Fruit fly (Drosophila melanogaster) S2 (cell line): Measurements from ENCODE around the gene CG10866.

Experiments
- CG8478 ChIP-seq: fragments of >200 bp; optimal IDR thresholded peaks from 2 replicates; lab custom pipeline; 2018
- CTCF ChIP-seq, 2 experiments: fragments of >200 bp; optimal IDR thresholded peaks; 2 replicates each; lab custom pipeline; 2018

Gene CG10866

DNA sequence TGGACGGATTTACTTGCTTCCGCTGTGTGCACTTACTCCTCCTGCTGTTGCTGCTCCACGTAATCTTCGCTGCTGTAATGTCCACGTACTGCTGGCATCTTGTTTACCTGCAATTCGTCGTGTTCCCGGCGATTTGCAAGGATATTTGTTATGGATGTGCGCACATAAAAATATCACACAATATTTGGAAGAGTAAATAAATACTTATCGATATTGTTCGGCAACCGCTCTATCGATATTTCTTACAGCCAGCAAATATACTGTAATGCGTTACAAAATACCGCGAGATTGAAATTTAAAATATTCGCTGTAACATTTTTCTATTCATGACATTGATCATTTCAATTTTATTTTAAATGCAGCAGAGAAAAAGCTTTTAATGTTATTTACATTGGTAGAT lies at the start of gene CG10866:
TSS of gene CG10866 (minus strand) at position 187 of the 400 bp plus-strand sequence.
- TF ChIP-seq CG8478 (lab: Kevin White, UChicago): no peak
- TF ChIP-seq CTCF (optimal IDR thresholded peaks at IDR 0.05; lab: Kevin White, UChicago): no peak

DNA sequence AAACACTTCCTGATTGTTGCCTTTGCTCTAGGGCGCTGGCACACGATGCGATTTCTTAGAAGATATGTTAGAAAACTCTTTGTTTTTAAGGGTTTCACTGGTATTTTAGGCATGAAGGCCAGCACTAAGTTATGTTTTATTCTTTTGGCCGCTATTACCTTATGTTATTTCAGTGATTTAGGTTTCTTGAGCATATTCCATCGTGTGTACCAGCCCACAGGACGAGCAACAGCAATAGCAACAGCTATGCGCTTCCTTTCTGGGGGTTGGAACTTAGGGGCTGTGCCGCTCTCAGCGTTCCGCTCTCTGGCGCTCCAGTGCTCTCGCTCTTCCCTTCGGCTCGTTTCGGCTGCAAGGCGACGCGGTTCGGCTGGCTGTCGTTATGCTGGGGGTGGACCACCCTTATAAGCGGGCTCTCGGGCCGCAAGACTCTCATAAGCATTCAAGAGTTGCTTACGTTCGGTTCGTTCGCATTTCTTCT lies 45.7 kb upstream of the CG10866 start, which contains the start of gene scrt:
TSS of gene scrt (plus strand) at position 431 of the 481 bp plus-strand sequence.
- TF ChIP-seq CG8478 (lab: Kevin White, UChicago) (no peak), CTCF (optimal IDR thresholded peaks at IDR 0.05; lab: Kevin White, UChicago) (no peak)

DNA sequence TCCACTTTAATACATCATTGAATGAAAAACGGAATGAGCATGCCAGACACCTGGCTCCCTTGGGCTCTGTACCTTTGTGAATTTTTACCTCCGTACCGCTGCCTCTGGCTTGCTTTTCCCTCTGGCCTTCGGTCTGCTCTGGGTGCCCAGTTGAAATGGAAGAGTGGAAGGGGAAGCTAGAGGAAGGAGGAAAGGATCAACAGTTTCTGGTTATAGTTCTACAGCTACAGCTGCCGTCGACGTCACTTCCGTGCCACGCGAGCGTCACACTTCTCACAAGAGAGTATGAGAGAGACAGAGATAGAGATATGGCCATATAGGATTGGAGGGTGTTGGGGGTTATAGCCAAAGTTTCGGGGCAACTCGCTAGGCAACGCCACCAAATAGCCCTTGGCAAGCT lies 42.2 kb upstream of the CG10866 start:
- TF ChIP-seq CTCF (optimal IDR thresholded peaks at IDR 0.05; lab: Kevin White, UChicago) (no peak), CG8478 (lab: Kevin White, UChicago) (no peak)

DNA sequence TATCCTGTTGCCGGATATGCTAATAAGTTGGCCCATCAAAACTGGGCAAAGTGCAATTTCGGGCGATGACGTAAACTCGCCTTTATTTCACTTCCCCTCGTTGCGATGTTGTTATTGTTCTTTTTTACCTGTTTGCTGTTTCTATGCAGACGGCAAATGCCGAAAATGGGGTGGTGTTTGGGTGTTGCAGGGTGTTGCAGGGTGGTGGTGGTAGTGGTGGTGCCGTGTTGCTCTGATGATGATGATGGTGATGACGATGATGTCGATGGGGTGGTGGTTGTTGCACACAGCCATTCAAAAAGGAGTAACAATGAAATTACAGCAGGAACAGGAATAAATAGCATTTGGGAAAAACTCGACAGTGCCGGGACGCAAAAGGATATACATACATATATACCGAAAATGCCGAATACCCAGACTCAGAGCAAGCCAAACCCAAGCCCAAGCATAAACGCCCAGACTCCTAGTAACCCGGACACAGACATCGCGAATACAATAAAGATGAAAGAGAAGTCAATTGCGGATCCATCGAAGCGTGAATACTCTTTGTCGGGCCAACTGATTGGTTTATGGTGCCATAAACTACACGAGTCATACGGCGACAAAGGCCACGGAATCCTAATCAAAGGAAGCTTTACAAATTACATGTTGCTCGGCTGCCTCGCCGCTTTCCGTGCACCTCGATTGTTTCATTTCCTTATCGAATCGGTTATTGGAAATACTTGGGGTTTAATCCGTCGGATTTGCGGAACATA lies 41.1 kb upstream of the CG10866 start:
- TF ChIP-seq CTCF (optimal IDR thresholded peaks at IDR 0.05; lab: Kevin White, UChicago): no peak
- no peak for TF ChIP-seq CG8478 (lab: Kevin White, UChicago)

DNA sequence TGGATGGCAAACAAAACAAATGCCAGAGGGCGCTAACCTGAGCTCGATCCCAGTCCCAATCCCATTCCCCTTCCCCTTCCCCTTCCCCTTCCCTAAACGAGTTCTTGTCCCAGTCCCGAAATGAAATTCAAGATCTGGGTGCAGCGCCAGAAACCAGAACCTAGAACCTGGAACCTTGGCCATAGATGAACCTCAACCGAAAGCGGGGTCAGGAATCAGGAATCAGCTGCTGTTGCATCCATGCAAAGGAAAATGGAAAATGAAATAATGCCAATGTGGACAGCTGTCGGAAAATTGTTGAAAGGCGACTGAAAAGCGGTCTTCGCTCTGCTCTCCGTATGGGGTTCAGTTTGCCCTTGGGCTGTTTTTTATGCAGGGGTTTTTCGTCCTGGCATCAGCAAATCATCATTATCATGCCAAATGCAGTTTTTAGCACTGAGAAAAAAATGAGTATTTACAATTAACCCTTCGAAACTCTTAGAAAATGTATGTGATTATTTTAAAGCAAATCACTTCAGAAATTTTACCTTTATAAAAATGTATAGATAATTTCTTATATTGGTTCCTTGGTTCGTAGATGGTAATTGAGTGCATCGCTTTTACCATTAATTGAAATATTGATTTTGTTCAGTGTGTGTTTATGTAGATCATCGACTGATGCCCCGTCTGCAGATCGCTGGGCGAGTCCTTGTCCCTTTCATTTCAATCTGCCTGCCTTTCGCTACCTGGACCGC lies 40.0 kb upstream of the CG10866 start:
- TF ChIP-seq CG8478 (lab: Kevin White, UChicago) (no peak), CTCF (optimal IDR thresholded peaks at IDR 0.05; lab: Kevin White, UChicago) (no peak)

DNA sequence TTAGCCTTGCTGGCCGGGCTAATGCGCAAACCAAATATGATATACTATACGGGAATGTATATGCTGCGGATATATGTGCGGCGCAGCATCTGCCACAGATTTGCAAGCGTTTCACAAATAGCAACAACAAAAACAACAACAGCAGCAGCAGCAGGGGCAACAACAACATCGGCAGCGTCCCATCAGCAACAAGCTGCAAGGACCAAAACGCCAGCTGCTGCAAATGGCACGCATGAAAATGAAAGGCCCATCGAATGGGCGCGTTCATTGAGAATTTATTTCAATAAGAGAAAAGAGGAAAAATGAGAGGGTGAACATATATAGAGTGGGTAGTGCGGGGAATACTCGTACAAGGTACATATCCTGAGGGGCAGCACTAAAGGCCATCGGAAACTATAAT lies 38.6 kb upstream of the CG10866 start:
- TF ChIP-seq CG8478 (lab: Kevin White, UChicago) (no peak), CTCF (optimal IDR thresholded peaks at IDR 0.05; lab: Kevin White, UChicago) (no peak)

DNA sequence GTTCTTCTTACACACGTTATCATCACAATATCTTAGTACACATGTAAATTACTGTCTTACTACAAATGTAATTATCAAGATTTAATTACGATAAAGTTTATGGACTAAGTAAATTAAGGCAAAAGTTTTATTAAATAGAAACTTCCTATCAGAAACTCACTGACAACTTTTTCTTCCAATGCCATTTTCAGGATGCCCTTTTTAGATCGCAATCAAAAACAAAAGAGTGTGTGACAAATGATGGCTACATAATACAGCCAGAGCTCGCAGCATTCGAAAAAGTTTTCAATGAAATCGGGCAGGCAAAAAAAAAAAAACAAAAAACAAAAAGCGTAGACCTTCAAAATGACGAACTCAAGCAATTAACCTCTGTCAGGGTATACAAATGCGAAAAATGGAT lies 34.8 kb upstream of the CG10866 start, which contains the start of gene CG43915:
TSS of gene CG43915 (plus strand) at position 301 of the 400 bp plus-strand sequence.
- TF ChIP-seq CTCF (optimal IDR thresholded peaks at IDR 0.05; lab: Kevin White, UChicago) (no peak), CG8478 (lab: Kevin White, UChicago) (no peak)

DNA sequence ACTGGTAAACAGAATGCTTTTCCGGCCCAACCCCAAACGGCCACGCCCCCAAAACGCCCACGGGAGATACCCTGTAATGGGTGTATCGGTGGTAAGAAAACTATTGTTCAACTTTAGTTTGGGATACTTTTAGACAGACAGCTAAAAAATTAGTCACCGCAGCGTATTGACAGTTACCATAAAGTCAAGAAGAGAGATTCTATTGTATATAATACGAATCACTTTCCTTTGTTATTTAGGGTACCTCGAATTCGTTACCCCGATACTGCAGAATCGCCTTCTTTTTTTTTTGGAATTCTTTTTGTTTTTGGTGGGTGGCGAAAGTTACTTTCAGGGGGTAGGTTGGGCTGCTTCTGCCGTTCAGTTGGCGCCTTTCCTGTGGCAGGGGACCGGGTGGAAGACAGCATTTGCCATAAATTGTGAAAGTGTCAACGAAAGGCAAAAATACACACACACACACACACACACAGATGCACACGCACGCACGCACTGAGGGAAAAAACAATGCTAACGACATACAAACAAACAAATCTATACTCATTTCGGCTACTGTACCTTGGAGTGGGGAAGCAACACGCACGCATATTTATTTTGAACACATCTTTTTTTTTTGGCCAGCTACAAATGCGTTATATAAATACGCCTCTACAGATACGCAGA lies 32.7 kb upstream of the CG10866 start:
- TF ChIP-seq CTCF (optimal IDR thresholded peaks at IDR 0.05; lab: Kevin White, UChicago) (no peak), CG8478 (lab: Kevin White, UChicago) (no peak)

DNA sequence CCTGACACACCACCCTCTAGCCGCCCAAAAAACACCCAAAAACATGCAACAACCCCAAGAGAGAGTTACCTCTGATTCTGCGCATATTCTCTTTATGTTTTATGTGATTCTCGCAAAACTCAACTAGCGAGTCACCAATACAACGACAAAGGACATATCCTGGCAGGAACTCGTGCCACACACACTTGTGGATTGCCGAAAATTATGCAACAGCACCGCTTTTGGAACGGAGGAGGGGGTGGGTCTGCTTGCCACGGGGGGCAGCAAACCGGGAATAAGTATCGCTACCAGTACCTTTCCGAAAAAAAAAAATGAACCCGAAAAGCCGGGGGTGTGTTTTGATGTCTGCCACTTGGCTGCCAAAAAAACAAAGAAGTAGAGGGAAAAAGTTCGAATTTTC lies 27.3 kb upstream of the CG10866 start:
- no peak for TF ChIP-seq CTCF (optimal IDR thresholded peaks at IDR 0.05; lab: Kevin White, UChicago)
- TF ChIP-seq CG8478 (lab: Kevin White, UChicago): no peak

DNA sequence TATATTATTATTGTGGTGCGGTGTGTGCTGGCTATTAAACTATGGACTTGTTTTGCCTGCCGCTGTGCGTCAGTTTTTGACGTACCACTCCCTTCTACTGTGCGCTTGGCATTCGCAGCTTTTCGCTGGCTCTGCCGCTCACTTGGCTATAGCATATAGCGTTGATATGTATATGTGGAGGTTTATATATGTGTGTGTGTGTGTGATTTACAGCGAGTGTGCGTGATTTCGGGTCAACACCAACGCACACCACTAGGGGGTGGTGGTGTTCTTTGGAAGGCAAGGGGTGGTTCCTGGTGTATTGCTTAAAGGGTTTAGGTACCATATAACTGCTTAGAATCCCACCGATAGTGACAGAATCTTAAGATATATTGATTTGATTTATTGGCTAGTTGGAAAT lies 26.9 kb upstream of the CG10866 start, which contains the start of gene CG12605:
TSS of gene CG12605 (minus strand) at position 101 of the 400 bp plus-strand sequence.
- TF ChIP-seq CG8478 (lab: Kevin White, UChicago) (no peak), CTCF (optimal IDR thresholded peaks at IDR 0.05; lab: Kevin White, UChicago) (no peak)

DNA sequence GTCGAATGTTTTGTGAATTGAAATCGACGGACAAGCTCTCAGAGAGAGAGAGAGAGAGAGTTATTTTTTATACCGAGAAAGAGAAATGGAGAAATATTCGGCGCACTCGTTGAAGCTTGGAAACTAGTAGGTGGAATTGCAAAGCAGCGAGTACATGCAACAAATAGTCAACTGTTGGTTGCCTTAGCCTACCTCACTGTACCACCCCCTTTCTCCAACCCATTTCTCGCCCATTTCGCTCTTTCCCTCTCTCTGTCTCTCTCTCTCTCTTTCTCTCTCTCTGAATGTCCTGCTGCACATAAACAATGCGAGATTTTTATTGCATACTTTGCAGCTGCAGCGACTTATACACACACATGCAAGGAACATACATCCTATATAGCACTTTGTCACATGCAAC lies 26.2 kb upstream of the CG10866 start:
- TF ChIP-seq CG8478 (lab: Kevin White, UChicago) (no peak), CTCF (optimal IDR thresholded peaks at IDR 0.05; lab: Kevin White, UChicago) (no peak)

DNA sequence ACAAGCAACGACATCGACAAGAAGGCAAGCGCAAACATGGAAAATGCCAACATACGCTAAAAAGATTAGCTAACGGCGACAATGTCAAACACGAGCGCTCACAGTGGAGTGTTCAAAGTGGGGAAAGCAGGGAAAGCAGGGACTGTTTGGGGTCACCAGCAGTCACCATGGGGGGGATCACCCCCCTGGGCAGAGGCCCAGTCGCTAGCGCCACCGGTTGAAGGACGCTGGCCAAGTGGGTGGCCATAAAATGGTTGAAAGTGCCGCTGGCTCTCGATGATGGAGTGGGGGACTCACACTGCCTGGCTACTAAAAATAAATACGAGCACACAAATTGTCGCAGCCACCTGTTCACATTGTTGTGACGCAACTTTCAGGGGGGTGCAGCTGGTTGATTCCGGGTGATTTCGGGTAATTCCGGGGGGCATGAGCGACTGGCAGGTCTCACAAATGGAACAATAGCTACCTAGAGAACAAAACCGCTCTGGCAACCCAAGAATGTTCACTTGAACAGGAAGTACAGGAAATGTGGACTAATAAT lies 23.2 kb upstream of the CG10866 start:
- TF ChIP-seq CG8478 (lab: Kevin White, UChicago) (no peak), CTCF (optimal IDR thresholded peaks at IDR 0.05; lab: Kevin White, UChicago) (no peak)

DNA sequence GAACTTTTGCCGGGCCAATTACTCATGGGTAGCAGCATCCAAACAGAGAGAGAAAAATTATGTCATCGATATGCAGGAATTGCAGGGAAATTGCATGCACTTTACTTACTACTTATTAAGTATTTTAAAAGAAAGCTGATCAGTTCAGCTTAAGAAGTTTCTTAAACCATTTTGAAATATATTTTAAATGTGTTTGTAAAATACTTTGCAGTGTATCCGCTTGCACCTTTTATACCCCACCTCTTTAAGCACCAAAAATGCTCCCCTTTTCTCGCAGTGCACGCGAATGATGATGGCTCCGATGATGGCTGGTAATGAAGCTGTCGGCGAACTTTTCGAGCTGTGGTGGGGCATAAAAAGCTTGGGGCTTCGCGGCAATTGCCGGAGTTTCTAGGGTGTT lies 14.7 kb upstream of the CG10866 start, which contains the start of gene CG14984:
TSS of gene CG14984 (minus strand) at position 83 of the 400 bp plus-strand sequence.
- TF ChIP-seq CTCF (optimal IDR thresholded peaks at IDR 0.05; lab: Kevin White, UChicago): no peak
- TF ChIP-seq CG8478 (lab: Kevin White, UChicago): no peak

DNA sequence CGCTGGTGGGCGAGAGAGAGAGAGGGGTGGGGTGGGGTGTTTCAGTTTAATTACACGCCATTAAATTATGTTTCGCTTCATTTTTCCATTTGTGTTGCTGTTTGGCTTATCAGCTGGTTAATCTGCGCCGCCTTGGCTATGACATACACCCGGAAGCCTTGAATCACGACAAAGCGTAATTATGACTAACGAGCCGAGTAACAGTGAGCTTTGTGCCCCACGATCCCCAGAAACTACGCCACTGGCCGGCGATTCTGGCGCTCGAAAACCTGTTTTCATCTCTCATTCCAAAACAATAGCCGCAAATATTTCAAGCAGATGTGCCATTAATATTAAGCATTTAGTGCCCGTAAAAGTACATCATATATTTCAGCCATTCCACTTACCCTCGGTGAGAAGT lies 14.1 kb upstream of the CG10866 start:
- TF ChIP-seq CTCF (optimal IDR thresholded peaks at IDR 0.05; lab: Kevin White, UChicago) (no peak), CG8478 (lab: Kevin White, UChicago) (no peak)
